Fruit fly (Drosophila melanogaster) whole organism, embryonic: ENCODE results near the gene APC4.

Source experiments
- Abd-B ChIP-seq: fragments of 200-800 bp; sonication (Bioruptor generic); optimal IDR thresholded peaks from 2 replicates; lab custom pipeline; 2018; ENCODE audit warnings: missing biosample characterization, mild to moderate bottlenecking, missing genetic modification characterization, moderate library complexity
- Adf1 ChIP-seq: fragments of 200-800 bp; sonication (Bioruptor generic); IDR thresholded peaks from 2 replicates; pipeline ENCODE4 v1.3.6; 2022; ENCODE audit warnings: missing biosample characterization, missing genetic modification characterization
- Atf3 ChIP-seq: fragments of 200-800 bp; sonication (Bioruptor generic); optimal IDR thresholded peaks from 3 replicates; lab custom pipeline; 2016; ENCODE audit warnings: missing biosample characterization, missing genetic modification characterization
- B-H1 ChIP-seq: fragments of 200-800 bp; sonication (Bioruptor generic); IDR thresholded peaks from 3 replicates; pipeline ENCODE4 v1.3.6; 2022; ENCODE audit warnings: missing biosample characterization, missing genetic modification characterization
- CG10654 ChIP-seq: fragments of 200-800 bp; sonication (Bioruptor generic); optimal IDR thresholded peaks from 2 replicates; lab custom pipeline; 2016; ENCODE audit warnings: missing biosample characterization, missing genetic modification characterization
- CG11247 ChIP-seq: fragments of 200-800 bp; sonication (Bioruptor generic); IDR thresholded peaks from 2 replicates; pipeline ENCODE4 v1.3.6; 2022; ENCODE audit warnings: missing biosample characterization, missing genetic modification characterization
- CG11723 ChIP-seq: fragments of 200-800 bp; sonication (Bioruptor generic); optimal IDR thresholded peaks from 2 replicates; lab custom pipeline; 2017; ENCODE audit warnings: missing biosample characterization, mild to moderate bottlenecking, missing genetic modification characterization
- CG12769 ChIP-seq: fragments of 200-800 bp; sonication (Bioruptor generic); optimal IDR thresholded peaks from 2 replicates; lab custom pipeline; 2019; ENCODE audit warnings: missing biosample characterization, mild to moderate bottlenecking, missing genetic modification characterization, moderate library complexity
- CG1529 ChIP-seq: fragments of 200-800 bp; sonication (Bioruptor generic); optimal IDR thresholded peaks from 3 replicates; lab custom pipeline; 2018; ENCODE audit warnings: missing biosample characterization, missing genetic modification characterization
- CG2199 ChIP-seq: fragments of 200-800 bp; sonication (Bioruptor generic); IDR thresholded peaks from 3 replicates; pipeline ENCODE4 v1.3.6; 2022; ENCODE audit warnings: missing biosample characterization, missing genetic modification characterization
- CG2678 ChIP-seq: fragments of 200-800 bp; sonication (Bioruptor generic); optimal IDR thresholded peaks from 3 replicates; lab custom pipeline; 2019; ENCODE audit warnings: missing biosample characterization, mild to moderate bottlenecking, missing genetic modification characterization, moderate library complexity
- CG3281 ChIP-seq: fragments of 200-800 bp; sonication (Bioruptor generic); optimal IDR thresholded peaks from 3 replicates; lab custom pipeline; 2017; ENCODE audit warnings: missing biosample characterization, mild to moderate bottlenecking, missing genetic modification characterization
- CG43689 ChIP-seq: fragments of 200-800 bp; sonication (Bioruptor generic); IDR thresholded peaks from 2 replicates; pipeline ENCODE4 v1.3.6; 2022; ENCODE audit warnings: missing biosample characterization, missing genetic modification characterization
- CG4707 ChIP-seq: fragments of 200-800 bp; sonication (Bioruptor generic); optimal IDR thresholded peaks from 2 replicates; lab custom pipeline; 2018; ENCODE audit warnings: missing biosample characterization, mild to moderate bottlenecking, missing genetic modification characterization, moderate library complexity
- CG5953 ChIP-seq: fragments of 200-800 bp; sonication (Bioruptor generic); IDR thresholded peaks from 2 replicates; pipeline ENCODE4 v1.3.6; 2022; ENCODE audit warnings: missing biosample characterization, missing genetic modification characterization
- CG9727 ChIP-seq: fragments of 200-800 bp; sonication (Bioruptor generic); optimal IDR thresholded peaks from 3 replicates; lab custom pipeline; 2017; ENCODE audit warnings: missing biosample characterization, mild to moderate bottlenecking, missing genetic modification characterization
- Camta ChIP-seq: fragments of 200-800 bp; sonication (Bioruptor generic); optimal IDR thresholded peaks from 2 replicates; lab custom pipeline; 2016; ENCODE audit warnings: missing biosample characterization, missing genetic modification characterization
- Ets65A ChIP-seq: fragments of 200-800 bp; sonication (Bioruptor generic); peaks from one replicate; lab custom pipeline; 2016; ENCODE audit warnings: missing biosample characterization, missing genetic modification characterization
- HLH3B ChIP-seq: fragments of 200-800 bp; sonication (Bioruptor generic); IDR thresholded peaks from 2 replicates; pipeline ENCODE4 v1.3.6; 2022; ENCODE audit warnings: missing biosample characterization, missing genetic modification characterization
- Hr39 ChIP-seq: fragments of >200 bp; optimal IDR thresholded peaks from 2 replicates; lab custom pipeline; 2017
- Hr78 ChIP-seq, 2 experiments: fragments of 200-800 bp in 1 of 2; fragments of >200 bp in 1 of 2; sonication (Bioruptor generic) in 1 of 2; optimal IDR thresholded peaks; 2 replicates each; lab custom pipeline; 2017 to 2019; ENCODE audit warnings: missing biosample characterization in 2 of 2, missing genetic modification characterization in 2 of 2, mild to moderate bottlenecking in 1 of 2, moderate library complexity in 1 of 2
- Jarid2 ChIP-seq: fragments of 200-800 bp; sonication (Bioruptor generic); optimal IDR thresholded peaks from 3 replicates; lab custom pipeline; 2017; ENCODE audit warnings: mild to moderate bottlenecking, missing biosample characterization, missing genetic modification reagents, missing genetic modification characterization
- Mad ChIP-seq: fragments of 200-800 bp; sonication (Bioruptor generic); optimal IDR thresholded peaks from 2 replicates; lab custom pipeline; 2016; ENCODE audit warnings: missing biosample characterization, missing genetic modification characterization
- Med ChIP-seq: fragments of 200-800 bp; sonication (Bioruptor generic); peaks from one replicate; lab custom pipeline; 2016; ENCODE audit warnings: missing biosample characterization, missing genetic modification characterization, mild to moderate bottlenecking, inconsistent platforms, moderate library complexity
- Meics ChIP-seq: fragments of 200-800 bp; sonication (Bioruptor generic); optimal IDR thresholded peaks from 2 replicates; lab custom pipeline; 2017; ENCODE audit warnings: missing biosample characterization, mild to moderate bottlenecking, missing genetic modification characterization
- Myb ChIP-seq: fragments of 200-800 bp; sonication (Bioruptor generic); optimal IDR thresholded peaks from 2 replicates; lab custom pipeline; 2016; ENCODE audit warnings: missing biosample characterization, missing genetic modification characterization
- Rfx ChIP-seq: fragments of 200-800 bp; sonication (Bioruptor generic); IDR thresholded peaks from 2 replicates; pipeline ENCODE4 v1.3.6; 2022; ENCODE audit warnings: missing biosample characterization, missing genetic modification characterization
- Sry-δ ChIP-seq: fragments of 200-800 bp; sonication (Bioruptor generic); optimal IDR thresholded peaks from 2 replicates; lab custom pipeline; 2016; ENCODE audit warnings: missing biosample characterization, missing genetic modification characterization
- Ssrp ChIP-seq: fragments of 200-800 bp; sonication (Bioruptor generic); optimal IDR thresholded peaks from 2 replicates; lab custom pipeline; 2018; ENCODE audit warnings: missing biosample characterization, mild to moderate bottlenecking, missing genetic modification characterization, moderate library complexity
- aop ChIP-seq: fragments of 200-800 bp; sonication (Bioruptor generic); IDR thresholded peaks from 2 replicates; pipeline ENCODE4 v1.3.6; 2022; ENCODE audit warnings: missing biosample characterization, missing genetic modification characterization
- az2 ChIP-seq: fragments of 200-800 bp; sonication (Bioruptor generic); optimal IDR thresholded peaks from 3 replicates; lab custom pipeline; 2016; ENCODE audit warnings: missing biosample characterization, missing genetic modification characterization
- br ChIP-seq: fragments of >200 bp; optimal IDR thresholded peaks from 2 replicates; lab custom pipeline; 2017
- cg ChIP-seq: fragments of 200-800 bp; sonication (Bioruptor generic); optimal IDR thresholded peaks from 3 replicates; lab custom pipeline; 2019; ENCODE audit warnings: missing biosample characterization, mild to moderate bottlenecking, missing genetic modification characterization, moderate library complexity
- dpn ChIP-seq, 2 experiments: fragments of 200-800 bp; sonication (Bioruptor generic); optimal IDR thresholded peaks; 3 replicates each; lab custom pipeline; 2016; ENCODE audit warnings: missing biosample characterization in 2 of 2, missing genetic modification characterization in 2 of 2
- dysf ChIP-seq: fragments of 200-800 bp; sonication (Bioruptor generic); IDR thresholded peaks from 3 replicates; pipeline ENCODE4 v1.3.6; 2022; ENCODE audit warnings: missing biosample characterization, missing genetic modification characterization
- emc ChIP-seq: fragments of 200-800 bp; sonication (Bioruptor generic); optimal IDR thresholded peaks from 2 replicates; lab custom pipeline; 2016; ENCODE audit warnings: missing biosample characterization, missing genetic modification characterization
- gsb-n ChIP-seq: fragments of 200-800 bp; sonication (Bioruptor generic); optimal IDR thresholded peaks from 3 replicates; lab custom pipeline; 2018; ENCODE audit warnings: missing biosample characterization, mild to moderate bottlenecking, missing genetic modification characterization
- hkb ChIP-seq, 2 experiments: fragments of 200-800 bp in 1 of 2; fragments of >200 bp in 1 of 2; sonication (Bioruptor generic) in 1 of 2; IDR thresholded peaks in 1 of 2; optimal IDR thresholded peaks in 1 of 2; 2 replicates each; pipeline versions ENCODE4 v1.3.6 to Lab custom; 2017 to 2022; ENCODE audit warnings: missing biosample characterization in 1 of 2, missing genetic modification characterization in 1 of 2
- lmd ChIP-seq: fragments of 200-800 bp; sonication (Bioruptor generic); IDR thresholded peaks from 2 replicates; pipeline ENCODE4 v1.3.6; 2022; ENCODE audit warnings: missing biosample characterization, missing genetic modification characterization
- lov ChIP-seq, 2 experiments: fragments of 200-800 bp in 1 of 2; fragments of >200 bp in 1 of 2; sonication (Bioruptor generic) in 1 of 2; IDR thresholded peaks in 1 of 2; optimal IDR thresholded peaks in 1 of 2; 2 replicates in 1 of 2; 3 replicates in 1 of 2; pipeline versions ENCODE4 v1.3.6 to Lab custom; 2017 to 2022; ENCODE audit warnings: missing biosample characterization in 1 of 2, missing genetic modification characterization in 1 of 2
- mirr ChIP-seq: fragments of 200-800 bp; sonication (Bioruptor generic); optimal IDR thresholded peaks from 3 replicates; lab custom pipeline; 2018; ENCODE audit warnings: missing biosample characterization, mild to moderate bottlenecking, missing genetic modification characterization
- nom ChIP-seq: fragments of 200-800 bp; sonication (Bioruptor generic); optimal IDR thresholded peaks from 2 replicates; lab custom pipeline; 2017; ENCODE audit warnings: missing biosample characterization, missing genetic modification characterization, mild to moderate bottlenecking, moderate library complexity, missing genetic modification reagents
- pan ChIP-seq, 4 experiments: fragments of >200 bp in 3 of 4; fragments of 200-800 bp in 1 of 4; sonication (Bioruptor generic) in 1 of 4; optimal IDR thresholded peaks in 3 of 4; IDR thresholded peaks in 1 of 4; 2 replicates each; pipeline versions ENCODE4 v1.3.6 to Lab custom; 2017 to 2022; ENCODE audit warnings: missing biosample characterization in 2 of 4, missing genetic modification characterization in 2 of 4, mixed read lengths in 1 of 4
- pb ChIP-seq: fragments of 200-800 bp; sonication (Bioruptor generic); optimal IDR thresholded peaks from 3 replicates; lab custom pipeline; 2016; ENCODE audit warnings: missing biosample characterization, missing genetic modification characterization
- pzg ChIP-seq: fragments of 200-800 bp; sonication (Bioruptor generic); optimal IDR thresholded peaks from 3 replicates; lab custom pipeline; 2018; ENCODE audit warnings: missing biosample characterization, mild to moderate bottlenecking, missing genetic modification characterization, moderate library complexity
- sqz ChIP-seq: fragments of 200-800 bp; sonication (Bioruptor generic); optimal IDR thresholded peaks from 3 replicates; lab custom pipeline; 2018; ENCODE audit warnings: missing biosample characterization, mild to moderate bottlenecking, missing genetic modification characterization
- tup ChIP-seq: fragments of 200-800 bp; sonication (Bioruptor generic); optimal IDR thresholded peaks from 2 replicates; lab custom pipeline; 2016; ENCODE audit warnings: missing biosample characterization, mild to moderate bottlenecking, missing genetic modification characterization, moderate library complexity
- zfh1 ChIP-seq: fragments of 200-800 bp; sonication (Bioruptor generic); IDR thresholded peaks from 3 replicates; pipeline ENCODE4 v1.3.6; 2022; ENCODE audit warnings: missing biosample characterization, missing genetic modification characterization

APC4 gene

DNA sequence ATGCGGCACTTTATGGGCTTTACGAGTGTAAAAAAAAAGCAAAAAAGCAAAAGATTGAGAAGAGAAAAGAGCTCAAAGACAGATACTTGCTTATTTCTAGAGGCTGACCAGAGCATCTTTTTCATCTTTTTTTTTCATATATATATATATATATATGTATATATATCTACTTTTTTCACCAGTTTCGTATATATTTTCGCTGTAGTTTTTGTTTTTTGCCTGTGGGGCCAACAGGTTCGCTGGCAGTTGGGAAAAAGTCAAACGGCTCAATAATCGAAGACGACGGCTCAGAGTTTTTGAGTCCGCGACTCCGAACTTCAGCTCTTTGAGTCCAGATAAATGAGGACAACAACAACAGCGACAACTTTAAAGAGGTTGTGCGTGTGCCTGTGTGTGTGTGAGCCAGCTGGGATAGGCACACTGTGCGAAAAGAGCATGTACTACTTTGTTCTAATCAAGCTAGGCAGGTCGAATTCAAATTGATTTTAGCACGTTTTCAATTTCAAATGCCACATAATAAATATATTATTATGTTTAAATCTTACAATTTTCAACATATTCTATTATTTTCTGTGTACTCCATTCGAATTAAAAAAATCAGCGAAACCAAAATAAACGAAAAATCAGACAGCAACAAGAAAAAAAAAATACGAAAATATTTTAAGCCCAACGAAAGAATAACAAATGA, 15.8 kb upstream of the APC4 start (continued):
- no peak for TF ChIP-seq hkb (optimal IDR thresholded peaks at IDR 0.05; lab: Kevin White, UChicago)
- peak; percentile 57 for TF ChIP-seq hkb (GFP tag; IDR thresholded peaks at IDR 0.05; lab: Robert Waterston, UW)
- peak; percentile 10 for TF ChIP-seq Meics (GFP tag; lab: Kevin White, UChicago)
- no peak for TF ChIP-seq mirr (GFP tag; lab: Kevin White, UChicago)
- peak; percentile 10 for TF ChIP-seq CG9727 (GFP tag; lab: Kevin White, UChicago)
- TF ChIP-seq dpn (GFP tag; optimal IDR thresholded peaks at IDR 0.05; lab: Kevin White, UChicago), result peak in 1 of 2 experiments; percentile 20
- peak; percentile 38 for TF ChIP-seq Ets65A (GFP tag; lab: Kevin White, UChicago)
- 0 out of 3 replicates have a peak, but pooled peaks have one; percentile 21 for TF ChIP-seq zfh1 (GFP tag; lab: Robert Waterston, UW)
- TF ChIP-seq Ssrp (tag; lab: Kevin White, UChicago), result no peak
- no peak for TF ChIP-seq CG2199 (GFP tag; lab: Robert Waterston, UW)
- TF ChIP-seq CG3281 (GFP tag; lab: Kevin White, UChicago), result peak; percentile 9
- TF ChIP-seq lmd, result peak; percentile 27; the same call in 1 of the 2 replicates
- TF ChIP-seq emc, result no peak
- TF ChIP-seq Hr78 (GFP tag; optimal IDR thresholded peaks at IDR 0.05; lab: Kevin White, UChicago), result no peak
- TF ChIP-seq az2, result peak; percentile 19
- no peak for TF ChIP-seq CG1529 (GFP tag; lab: Kevin White, UChicago)
- no peak for TF ChIP-seq CG43689
- TF ChIP-seq Abd-B, result no peak
- TF ChIP-seq CG2678 (tag; lab: Kevin White, UChicago), result peak; percentile 57
- peak; percentile 58 for TF ChIP-seq Rfx (GFP tag; lab: Robert Waterston, UW)
- TF ChIP-seq HLH3B, result peak; percentile 45; the same call in 1 of the 2 replicates
- TF ChIP-seq dysf, result peak; percentile 49; the same call in 2 of the 3 replicates
- TF ChIP-seq pzg (GFP tag; lab: Kevin White, UChicago), result no peak
- TF ChIP-seq, all 482 proteins: peak for 86

- TF ChIP-seq CG11247 (no peak), CG11723 (GFP tag; lab: Kevin White, UChicago) (no peak), Jarid2 (peak; percentile 82), B-H1 (GFP tag; lab: Robert Waterston, UW) (no peak), gsb-n (tag; lab: Kevin White, UChicago) (no peak), Myb (GFP tag; lab: Kevin White, UChicago) (peak; percentile 43), nom (GFP tag; lab: Kevin White, UChicago) (peak; percentile 15), CG12769 (tag; lab: Kevin White, UChicago) (no peak), Atf3 (GFP tag; lab: Kevin White, UChicago) (no peak), aop (GFP tag; lab: Robert Waterston, UW) (no peak), Sry-δ (GFP tag; lab: Kevin White, UChicago) (no peak), CG4707 (GFP tag; lab: Kevin White, UChicago) (no peak), Hr39 (no peak), CG5953 (GFP tag; lab: Robert Waterston, UW) (no peak), pan (optimal IDR thresholded peaks at IDR 0.05; lab: Kevin White, UChicago) (no peak), pan (GFP tag; optimal IDR thresholded peaks at IDR 0.05 in 1 of 2, IDR thresholded peaks at IDR 0.05 in 1 of 2) (peak in 1 of 2 experiments; percentile 32), br (lab: Kevin White, UChicago) (no peak), Med (GFP tag; lab: Kevin White, UChicago) (peak; percentile 25), Adf1 (peak; percentile 94), pb (no peak), tup (GFP tag; lab: Kevin White, UChicago) (no peak), cg (GFP tag; lab: Kevin White, UChicago) (no peak), CG2678 (tag; lab: Kevin White, UChicago) (no peak), Mad (GFP tag; lab: Kevin White, UChicago) (no peak), sqz (GFP tag; lab: Kevin White, UChicago) (peak; percentile 58), lov (optimal IDR thresholded peaks at IDR 0.05; lab: Kevin White, UChicago) (no peak), lov (GFP tag; IDR thresholded peaks at IDR 0.05; lab: Robert Waterston, UW) (no peak), Camta (no peak), CG10654 (no peak)
Observed at dm6 chrX:9067754-9068477, 14.8 kb upstream of the APC4 start, which contains the start of gene CG15365. TSS of gene CG15365 (minus strand) at chrX:9067983.
